Worm (Caenorhabditis elegans) whole organism, L3 larva: ENCODE data around the gene osta-2.
"Not testable (repeated sequence)": the region's sequence is repeated elsewhere in the genome, so short reads cannot be mapped to it uniquely, and the experiment has no call there.

Experiments used
- ceh-16 ChIP-seq: sonication (generic microtip); optimal IDR thresholded peaks from 2 replicates; lab custom pipeline; 2017; ENCODE audit warnings: missing biosample characterization, missing genetic modification characterization
- elt-2 ChIP-seq: sonication (generic microtip); optimal IDR thresholded peaks from 2 replicates; lab custom pipeline; 2016; ENCODE audit warnings: missing genetic modification reagents, mild to moderate bottlenecking, missing genetic modification characterization, missing compliant biosample characterization
- fkh-2 ChIP-seq: fragments of 150-350 bp; optimal IDR thresholded peaks from 2 replicates; lab custom pipeline; 2014; ENCODE audit warnings: missing biosample characterization, missing genetic modification reagents, missing genetic modification characterization

The osta-2 gene

DNA sequence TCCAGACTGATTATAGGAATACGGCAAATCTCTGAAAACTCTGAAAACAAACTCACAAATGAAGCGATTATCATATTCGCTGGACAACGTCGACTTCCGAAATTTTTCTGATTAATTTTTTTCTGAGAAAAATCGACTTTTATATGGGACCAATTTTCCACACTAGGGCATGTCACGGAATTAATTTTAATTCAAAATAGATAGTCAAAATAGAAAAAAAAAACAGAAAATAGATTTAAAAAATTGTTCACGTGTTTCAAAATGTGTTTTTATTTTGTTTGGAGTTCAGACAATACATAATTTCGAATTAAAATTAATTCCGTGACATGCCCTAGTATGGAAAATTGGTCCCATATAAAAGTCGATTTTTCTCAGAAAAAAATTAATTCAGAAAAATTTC is 50.2 kb downstream of the osta-2 start, which contains the start of the genes F10C1.3 and F10C1.23:
TSS of gene F10C1.3 (minus strand) at position 101 of the 400 bp plus-strand sequence.
TSS of gene F10C1.23 (plus strand) at position 385 of the 400 bp plus-strand sequence.
- not testable (repeated sequence) for TF ChIP-seq ceh-16, elt-2, fkh-2
- TF ChIP-seq, all 47 proteins: peak for 0; not testable (repeated sequence) for 47
